Fruit fly (Drosophila melanogaster): Measurements from ENCODE around the gene Taf3.

dm6 chr4:421025-421424 is 45.6 kb downstream of the Taf3 start:
- TF ChIP-seq CG1620 (GFP tag; optimal IDR thresholded peaks at IDR 0.05): no peak
- TF ChIP-seq CG7045 (GFP tag; optimal IDR thresholded peaks at IDR 0.05): no peak
- no peak for TF ChIP-seq toe (GFP tag; optimal IDR thresholded peaks at IDR 0.05)
- no peak for TF ChIP-seq kay (GFP tag; ENCODE audit: borderline replicate concordance)
- TF ChIP-seq pad (GFP tag; optimal IDR thresholded peaks at IDR 0.05): no peak
- TF ChIP-seq ovo (GFP tag; optimal IDR thresholded peaks at IDR 0.05): no peak

Measured in whole organism, adult.